Worm (Caenorhabditis elegans) whole organism, L4 larva: ENCODE data around the gene fbxb-2.

Source experiments
- D1046.2 ChIP-seq: fragments of 200-800 bp; sonication (Bioruptor generic); IDR thresholded peaks from 2 replicates; pipeline ENCODE4 v1.3.6; 2022; ENCODE audit warnings: missing genetic modification characterization, missing compliant biosample characterization
- F10B5.3 ChIP-seq: sonication (generic microtip); optimal IDR thresholded peaks from 2 replicates; lab custom pipeline; 2016; ENCODE audit warnings: mild to moderate bottlenecking, missing genetic modification characterization, missing compliant biosample characterization
- F37D6.2 ChIP-seq: sonication (generic microtip); optimal IDR thresholded peaks from 2 replicates; lab custom pipeline; 2016; ENCODE audit warnings: mild to moderate bottlenecking, missing genetic modification characterization, missing compliant biosample characterization
- F44E2.7 ChIP-seq: fragments of 200-800 bp; sonication (Bioruptor generic); IDR thresholded peaks from 2 replicates; pipeline ENCODE4 v2.1.2; 2022; ENCODE audit warnings: missing genetic modification characterization, missing compliant biosample characterization
- T20F7.1 ChIP-seq: fragments of 200-800 bp; sonication (Bioruptor generic); optimal IDR thresholded peaks from 2 replicates; lab custom pipeline; 2018; ENCODE audit warnings: mild to moderate bottlenecking, missing genetic modification characterization, missing compliant biosample characterization
- T26A8.4 ChIP-seq: fragments of 200-800 bp; sonication (Bioruptor generic); IDR thresholded peaks from 2 replicates; pipeline ENCODE4 v1.3.6; 2022; ENCODE audit warnings: missing genetic modification characterization, missing compliant biosample characterization
- ZK546.5 ChIP-seq, 2 experiments: sonication (generic microtip); optimal IDR thresholded peaks; 2 replicates each; lab custom pipeline; 2017; ENCODE audit warnings: missing biosample characterization in 2 of 2, missing genetic modification characterization in 2 of 2
- aha-1 ChIP-seq: fragments of 150-350 bp; peaks from one replicate; lab custom pipeline; 2014; ENCODE audit warnings: missing biosample characterization, missing genetic modification characterization
- ama-1 ChIP-seq: fragments of 150-350 bp; optimal IDR thresholded peaks from 2 replicates; lab custom pipeline; 2014; ENCODE audit warnings: inconsistent platforms, mixed read lengths
- attf-4 ChIP-seq: sonication (generic microtip); optimal IDR thresholded peaks from 3 replicates; lab custom pipeline; 2017; ENCODE audit warnings: missing biosample characterization, missing genetic modification characterization
- ceh-20 ChIP-seq: fragments of 200-800 bp; sonication (Bioruptor generic); IDR thresholded peaks from 2 replicates; pipeline ENCODE4 v1.3.6; 2022; ENCODE audit warnings: missing genetic modification reagents, missing genetic modification characterization, missing compliant biosample characterization
- ceh-28 ChIP-seq: fragments of 150-350 bp; optimal IDR thresholded peaks from 2 replicates; lab custom pipeline; 2014; ENCODE audit warnings: missing biosample characterization, missing genetic modification reagents, missing genetic modification characterization
- cey-2 ChIP-seq: sonication (generic microtip); optimal IDR thresholded peaks from 3 replicates; lab custom pipeline; 2017; ENCODE audit warnings: missing genetic modification characterization, mild to moderate bottlenecking, missing compliant biosample characterization, antibody characterized with exemption, borderline replicate concordance; ENCODE audit not compliant: insufficient read depth
- daf-12 ChIP-seq: fragments of 150-350 bp; optimal IDR thresholded peaks from 2 replicates; lab custom pipeline; 2014; ENCODE audit warnings: missing biosample characterization, missing genetic modification reagents, missing genetic modification characterization
- daf-16 ChIP-seq, 3 experiments: sonication (generic microtip); optimal IDR thresholded peaks; 2 replicates each; lab custom pipeline; 2016 to 2017; ENCODE audit warnings: missing genetic modification characterization in 3 of 3, missing genetic modification reagents in 3 of 3, mild to moderate bottlenecking in 2 of 3, missing compliant biosample characterization in 2 of 3, missing biosample characterization in 1 of 3, moderate library complexity in 1 of 3
- dmd-6 ChIP-seq: fragments of 200-800 bp; sonication (Bioruptor generic); IDR thresholded peaks from 2 replicates; pipeline ENCODE4 v1.3.6; 2022; ENCODE audit warnings: missing genetic modification reagents, missing genetic modification characterization, missing compliant biosample characterization
- dve-1 ChIP-seq: sonication (generic microtip); optimal IDR thresholded peaks from 2 replicates; lab custom pipeline; 2017; ENCODE audit warnings: antibody characterized with exemption, mild to moderate bottlenecking, missing genetic modification characterization, missing compliant biosample characterization; ENCODE audit not compliant: insufficient read depth
- egl-27 ChIP-seq: sonication (generic microtip); optimal IDR thresholded peaks from 3 replicates; lab custom pipeline; 2017; ENCODE audit warnings: missing biosample characterization, missing genetic modification reagents, missing genetic modification characterization
- fos-1 ChIP-seq: fragments of 150-350 bp; optimal IDR thresholded peaks from 2 replicates; lab custom pipeline; 2014; ENCODE audit warnings: missing biosample characterization, missing genetic modification characterization
- gei-8 ChIP-seq: fragments of 200-800 bp; sonication (Bioruptor generic); optimal IDR thresholded peaks from 2 replicates; lab custom pipeline; 2018; ENCODE audit warnings: mild to moderate bottlenecking, missing genetic modification characterization, missing compliant biosample characterization
- hlh-11 ChIP-seq: fragments of 200-800 bp; sonication (Bioruptor generic); optimal IDR thresholded peaks from 2 replicates; lab custom pipeline; 2018; ENCODE audit warnings: mild to moderate bottlenecking, missing genetic modification characterization, missing compliant biosample characterization
- hlh-30 ChIP-seq: sonication (generic microtip); optimal IDR thresholded peaks from 2 replicates; lab custom pipeline; 2017; ENCODE audit warnings: antibody characterized with exemption, mild to moderate bottlenecking, missing genetic modification characterization, missing compliant biosample characterization; ENCODE audit not compliant: insufficient read depth
- lin-13 ChIP-seq: fragments of 150-350 bp; optimal IDR thresholded peaks from 2 replicates; lab custom pipeline; 2014; ENCODE audit warnings: missing biosample characterization, missing genetic modification reagents, missing genetic modification characterization
- lin-38 ChIP-seq: fragments of 200-800 bp; sonication (Bioruptor generic); IDR thresholded peaks from 2 replicates; pipeline ENCODE4 v1.3.6; 2022; ENCODE audit warnings: missing genetic modification reagents, missing genetic modification characterization, missing compliant biosample characterization
- lin-39 ChIP-seq: fragments of 150-350 bp; optimal IDR thresholded peaks from 2 replicates; lab custom pipeline; 2014; ENCODE audit warnings: missing biosample characterization, missing genetic modification reagents, missing genetic modification characterization
- mdl-1 ChIP-seq, 2 experiments: fragments of 150-350 bp in 1 of 2; sonication (generic microtip) in 1 of 2; optimal IDR thresholded peaks; 2 replicates each; lab custom pipeline; 2014 to 2017; ENCODE audit warnings: missing biosample characterization in 2 of 2, missing genetic modification characterization in 2 of 2
- mep-1 ChIP-seq: fragments of 150-350 bp; sonication (generic microtip); optimal IDR thresholded peaks from 3 replicates; lab custom pipeline; 2014; ENCODE audit warnings: missing biosample characterization, missing genetic modification characterization
- mes-2 ChIP-seq: sonication (generic microtip); optimal IDR thresholded peaks from 2 replicates; lab custom pipeline; 2016; ENCODE audit warnings: missing genotype, mild to moderate bottlenecking, missing genetic modification characterization, missing compliant biosample characterization; ENCODE audit not compliant: poor library complexity, severe bottlenecking
- mxl-3 ChIP-seq: fragments of 200-800 bp; sonication (Bioruptor generic); optimal IDR thresholded peaks from 2 replicates; lab custom pipeline; 2018; ENCODE audit warnings: mild to moderate bottlenecking, missing genetic modification characterization, missing compliant biosample characterization
- nhr-102 ChIP-seq: sonication (generic microtip); optimal IDR thresholded peaks from 2 replicates; lab custom pipeline; 2016; ENCODE audit warnings: mild to moderate bottlenecking, missing genetic modification characterization, moderate library complexity, missing compliant biosample characterization
- nhr-11 ChIP-seq: fragments of 150-350 bp; optimal IDR thresholded peaks from 2 replicates; lab custom pipeline; 2014; ENCODE audit warnings: missing biosample characterization, missing genetic modification characterization
- nhr-28 ChIP-seq: fragments of 150-350 bp; optimal IDR thresholded peaks from 2 replicates; lab custom pipeline; 2014; ENCODE audit warnings: missing biosample characterization, missing genetic modification characterization
- nhr-42 ChIP-seq: fragments of 200-800 bp; sonication (Bioruptor generic); IDR thresholded peaks from 2 replicates; pipeline ENCODE4 v1.3.6; 2022; ENCODE audit warnings: missing genetic modification characterization, missing compliant biosample characterization
- nhr-76 ChIP-seq: fragments of 150-350 bp; optimal IDR thresholded peaks from 2 replicates; lab custom pipeline; 2014; ENCODE audit warnings: missing biosample characterization, missing genetic modification characterization
- nhr-77 ChIP-seq: fragments of 150-350 bp; optimal IDR thresholded peaks from 2 replicates; lab custom pipeline; 2014; ENCODE audit warnings: missing biosample characterization, missing genetic modification characterization
- pha-4 ChIP-seq, 2 experiments: fragments of 150-350 bp in 1 of 2; fragments of 200-800 bp in 1 of 2; sonication (Bioruptor generic) in 1 of 2; IDR thresholded peaks in 1 of 2; optimal IDR thresholded peaks in 1 of 2; 2 replicates each; pipeline versions ENCODE4 v1.3.6 to Lab custom; 2014 to 2022; ENCODE audit warnings: missing genetic modification characterization in 2 of 2, missing genetic modification reagents in 2 of 2, missing biosample characterization in 1 of 2, missing compliant biosample characterization in 1 of 2
- php-3 ChIP-seq: fragments of 200-800 bp; sonication (Bioruptor generic); IDR thresholded peaks from 2 replicates; pipeline ENCODE4 v1.3.6; 2022; ENCODE audit warnings: missing genetic modification reagents, missing genetic modification characterization, missing compliant biosample characterization
- pqm-1 ChIP-seq: sonication (generic microtip); optimal IDR thresholded peaks from 2 replicates; lab custom pipeline; 2017; ENCODE audit warnings: missing biosample characterization, missing genetic modification characterization
- saeg-2 ChIP-seq: fragments of 200-800 bp; sonication (Bioruptor generic); IDR thresholded peaks from 2 replicates; pipeline ENCODE4 v1.3.6; 2022; ENCODE audit warnings: missing genetic modification reagents, missing genetic modification characterization, missing compliant biosample characterization
- sdz-12 ChIP-seq: fragments of 200-800 bp; sonication (Bioruptor generic); optimal IDR thresholded peaks from 2 replicates; lab custom pipeline; 2018; ENCODE audit warnings: mild to moderate bottlenecking, missing genetic modification characterization, missing compliant biosample characterization
- set-16 ChIP-seq: fragments of 200-800 bp; sonication (Bioruptor generic); IDR thresholded peaks from 2 replicates; pipeline ENCODE4 v1.3.6; 2022; ENCODE audit warnings: missing genetic modification reagents, missing genetic modification characterization, missing compliant biosample characterization
- skn-1 ChIP-seq: fragments of 150-350 bp; optimal IDR thresholded peaks from 2 replicates; lab custom pipeline; 2014; ENCODE audit warnings: missing biosample characterization, missing genetic modification characterization
- unc-39 ChIP-seq: sonication (generic microtip); optimal IDR thresholded peaks from 2 replicates; lab custom pipeline; 2017; ENCODE audit warnings: missing biosample characterization, missing genetic modification characterization
- zag-1 ChIP-seq: fragments of 150-350 bp; optimal IDR thresholded peaks from 2 replicates; lab custom pipeline; 2014; ENCODE audit warnings: missing biosample characterization, missing genetic modification characterization
- zfp-3 ChIP-seq: fragments of 200-800 bp; sonication (Bioruptor generic); conservative IDR thresholded peaks from 2 replicates; pipeline ENCODE4 v1.3.6; 2022; ENCODE audit warnings: missing genetic modification reagents, missing genetic modification characterization, missing compliant biosample characterization
- zip-11 ChIP-seq: fragments of 200-800 bp; sonication (Bioruptor generic); IDR thresholded peaks from 2 replicates; pipeline ENCODE4 v1.3.6; 2022; ENCODE audit warnings: missing genetic modification characterization, missing compliant biosample characterization
- ztf-11 ChIP-seq: fragments of 150-350 bp; optimal IDR thresholded peaks from 2 replicates; lab custom pipeline; 2014; ENCODE audit warnings: missing biosample characterization, missing genetic modification characterization

Gene fbxb-2

ce11 chrV:19212354-19212753 lies 24.8 kb downstream of the fbxb-2 start:
- TF ChIP-seq hlh-30 (peak; percentile 60), cey-2 (tag; lab: Kevin White, UChicago) (no peak), unc-39 (no peak), pqm-1 (tag; lab: Kevin White, UChicago) (peak; percentile 53), mxl-3 (GFP tag; lab: Kevin White, UChicago) (peak; percentile 83), sdz-12 (no peak), nhr-76 (tag; lab: Kevin White, UChicago) (peak; percentile 44), zip-11 (GFP tag; lab: Robert Waterston, UW) (no peak), F44E2.7 (GFP tag; lab: Robert Waterston, UW) (no peak), D1046.2 (no peak), nhr-42 (peak; percentile 54; the same call in 1 of the 2 replicates), daf-12 (tag; lab: Kevin White, UChicago) (no peak), mes-2 (tag; lab: Kevin White, UChicago) (peak; percentile 38), mdl-1 (tag; optimal IDR thresholded peaks at IDR 0.05; lab: Kevin White, UChicago) (peak in 1 of 2 experiments; percentile 78), hlh-11 (peak; percentile 71), ama-1 (lab: Kevin White, UChicago) (no peak), T20F7.1 (GFP tag; lab: Kevin White, UChicago) (peak; percentile 27), ztf-11 (tag; lab: Kevin White, UChicago) (no peak), dve-1 (tag; lab: Kevin White, UChicago) (peak; percentile 78), saeg-2 (GFP tag; lab: Robert Waterston, UW) (no peak), aha-1 (tag; lab: Kevin White, UChicago) (peak; percentile 90), nhr-77 (tag; lab: Kevin White, UChicago) (peak; percentile 86), daf-16 (GFP tag; optimal IDR thresholded peaks at IDR 0.05; lab: Kevin White, UChicago) (no peak), daf-16 (tag; optimal IDR thresholded peaks at IDR 0.05; lab: Kevin White, UChicago) (peak; percentile 97), T26A8.4 (GFP tag; lab: Robert Waterston, UW) (no peak), F10B5.3 (no peak), nhr-28 (tag; lab: Kevin White, UChicago) (peak; percentile 97), mep-1 (tag; lab: Kevin White, UChicago) (peak; percentile 49), dmd-6 (GFP tag; lab: Robert Waterston, UW) (peak; percentile 77), F37D6.2 (tag; lab: Kevin White, UChicago) (no peak)

ce11 chrV:19211795-19212194 lies 25.3 kb downstream of the fbxb-2 start, which contains the start of gene nhr-79:
Gene nhr-79, minus strand, starts transcription at chrV:19211895.
- TF ChIP-seq ZK546.5 (tag; optimal IDR thresholded peaks at IDR 0.05; lab: Kevin White, UChicago) (no peak), set-16 (GFP tag; lab: Robert Waterston, UW) (no peak), lin-39 (tag; lab: Kevin White, UChicago) (no peak), egl-27 (tag; lab: Kevin White, UChicago) (no peak), ceh-20 (no peak), mdl-1 (tag; optimal IDR thresholded peaks at IDR 0.05; lab: Kevin White, UChicago) (no peak), pha-4 (GFP tag; IDR thresholded peaks at IDR 0.05; lab: Robert Waterston, UW) (no peak), pha-4 (tag; optimal IDR thresholded peaks at IDR 0.05; lab: Kevin White, UChicago) (no peak), unc-39 (no peak), lin-38 (GFP tag; lab: Robert Waterston, UW) (no peak)

ce11 chrV:19206911-19207310 lies 30.2 kb downstream of the fbxb-2 start:
- 0 out of 2 replicates have a peak, but pooled peaks have one; percentile 10 for TF ChIP-seq ceh-20
- TF ChIP-seq mdl-1 (tag; optimal IDR thresholded peaks at IDR 0.05; lab: Kevin White, UChicago), result peak in 1 of 2 experiments; percentile 13
- TF ChIP-seq zfp-3, result no peak
- no peak for TF ChIP-seq gei-8 (GFP tag; lab: Kevin White, UChicago)
- no peak for TF ChIP-seq zag-1 (tag; lab: Kevin White, UChicago)
- peak; percentile 32 for TF ChIP-seq nhr-77 (tag; lab: Kevin White, UChicago)
- TF ChIP-seq hlh-11, result peak; percentile 70
- peak; percentile 29 for TF ChIP-seq lin-13 (GFP tag; lab: Kevin White, UChicago)
- no peak for TF ChIP-seq skn-1
- no peak for TF ChIP-seq ceh-28 (tag; lab: Kevin White, UChicago)
- TF ChIP-seq fos-1 (tag; lab: Kevin White, UChicago), result no peak
- TF ChIP-seq nhr-28 (tag; lab: Kevin White, UChicago), result peak; percentile 59
- TF ChIP-seq nhr-11 (tag; lab: Kevin White, UChicago), result no peak
- peak; percentile 6 for TF ChIP-seq mxl-3 (GFP tag; lab: Kevin White, UChicago)
- TF ChIP-seq dmd-6 (GFP tag; lab: Robert Waterston, UW), result peak; percentile 86
- no peak for TF ChIP-seq ztf-11 (tag; lab: Kevin White, UChicago)
- peak; percentile 9 for TF ChIP-seq nhr-102 (tag; lab: Kevin White, UChicago)
- no peak for TF ChIP-seq F37D6.2 (tag; lab: Kevin White, UChicago)
- TF ChIP-seq php-3 (GFP tag; lab: Robert Waterston, UW), result peak; percentile 84
- TF ChIP-seq dve-1 (tag; lab: Kevin White, UChicago), result peak; percentile 66
- TF ChIP-seq attf-4 (tag; lab: Kevin White, UChicago), result no peak
